Fruit fly (Drosophila melanogaster) whole organism, embryonic: ENCODE data around the gene RabX6.

ENCODE experiments used
- Ada2b ChIP-seq: fragments of 200-800 bp; sonication (Bioruptor generic); IDR thresholded peaks from 2 replicates; pipeline ENCODE4 v1.3.6; 2022; ENCODE audit warnings: missing biosample characterization, missing genetic modification characterization
- CG10431 ChIP-seq: fragments of 200-800 bp; sonication (Bioruptor generic); optimal IDR thresholded peaks from 3 replicates; lab custom pipeline; 2018; ENCODE audit warnings: missing biosample characterization, mild to moderate bottlenecking, missing genetic modification characterization
- CG10543 ChIP-seq: fragments of 200-800 bp; sonication (Bioruptor generic); optimal IDR thresholded peaks from 3 replicates; lab custom pipeline; 2017; ENCODE audit warnings: missing biosample characterization, mild to moderate bottlenecking, missing genetic modification characterization, moderate library complexity
- CG11093 ChIP-seq: fragments of 200-800 bp; sonication (Bioruptor generic); IDR thresholded peaks from 3 replicates; pipeline ENCODE4 v1.3.6; 2022; ENCODE audit warnings: missing biosample characterization, missing genetic modification characterization
- CG11247 ChIP-seq: fragments of 200-800 bp; sonication (Bioruptor generic); IDR thresholded peaks from 2 replicates; pipeline ENCODE4 v1.3.6; 2022; ENCODE audit warnings: missing biosample characterization, missing genetic modification characterization
- CG12299 ChIP-seq: fragments of 200-800 bp; sonication (Bioruptor generic); optimal IDR thresholded peaks from 2 replicates; lab custom pipeline; 2018; ENCODE audit warnings: missing biosample characterization, mild to moderate bottlenecking, missing genetic modification characterization
- CG13123 ChIP-seq: fragments of 200-800 bp; sonication (Bioruptor generic); optimal IDR thresholded peaks from 2 replicates; lab custom pipeline; 2016; ENCODE audit warnings: missing biosample characterization, missing genetic modification characterization
- CG14014 ChIP-seq: fragments of 200-800 bp; sonication (Bioruptor generic); IDR thresholded peaks from 2 replicates; pipeline ENCODE4 v1.3.6; 2022; ENCODE audit warnings: missing biosample characterization, missing genetic modification characterization
- CG14050 ChIP-seq: fragments of 200-800 bp; sonication (Bioruptor generic); IDR thresholded peaks from 3 replicates; pipeline ENCODE4 v1.3.6; 2022; ENCODE audit warnings: missing biosample characterization, missing genetic modification characterization
- CG15479 ChIP-seq: fragments of 200-800 bp; sonication (Bioruptor generic); optimal IDR thresholded peaks from 3 replicates; lab custom pipeline; 2019; ENCODE audit warnings: missing biosample characterization, mild to moderate bottlenecking, missing genetic modification characterization, moderate library complexity
- CG16779 ChIP-seq: fragments of 200-800 bp; sonication (Bioruptor generic); IDR thresholded peaks from 2 replicates; pipeline ENCODE4 v1.3.6; 2022; ENCODE audit warnings: missing biosample characterization, missing genetic modification characterization
- CG2116 ChIP-seq: fragments of 200-800 bp; sonication (Bioruptor generic); optimal IDR thresholded peaks from 3 replicates; lab custom pipeline; 2018; ENCODE audit warnings: missing biosample characterization, mild to moderate bottlenecking, missing genetic modification characterization
- CG2875 ChIP-seq: fragments of 200-800 bp; sonication (Bioruptor generic); optimal IDR thresholded peaks from 2 replicates; lab custom pipeline; 2017; ENCODE audit warnings: missing biosample characterization, mild to moderate bottlenecking, missing genetic modification characterization, missing genetic modification reagents
- CG32772 ChIP-seq: fragments of 200-800 bp; sonication (Bioruptor generic); IDR thresholded peaks from 2 replicates; pipeline ENCODE4 v1.3.6; 2022; ENCODE audit warnings: missing biosample characterization, missing genetic modification characterization
- CG33213 ChIP-seq: fragments of 200-800 bp; sonication (Bioruptor generic); optimal IDR thresholded peaks from 3 replicates; lab custom pipeline; 2016; ENCODE audit warnings: missing biosample characterization, missing genetic modification characterization
- CG4617 ChIP-seq: fragments of 200-800 bp; sonication (Bioruptor generic); optimal IDR thresholded peaks from 3 replicates; lab custom pipeline; 2016; ENCODE audit warnings: missing biosample characterization, missing genetic modification characterization, borderline replicate concordance
- CG4820 ChIP-seq: fragments of 200-800 bp; sonication (Bioruptor generic); optimal IDR thresholded peaks from 3 replicates; lab custom pipeline; 2016; ENCODE audit warnings: missing biosample characterization, missing genetic modification characterization
- CG6683 ChIP-seq: fragments of 200-800 bp; sonication (Bioruptor generic); optimal IDR thresholded peaks from 2 replicates; lab custom pipeline; 2017; ENCODE audit warnings: missing biosample characterization, mild to moderate bottlenecking, missing genetic modification characterization, missing genetic modification reagents
- CG8388 ChIP-seq: fragments of 200-800 bp; sonication (Bioruptor generic); optimal IDR thresholded peaks from 2 replicates; lab custom pipeline; 2019; ENCODE audit warnings: missing biosample characterization, mild to moderate bottlenecking, missing genetic modification characterization, moderate library complexity
- CG8478 ChIP-seq: fragments of >200 bp; optimal IDR thresholded peaks from 2 replicates; lab custom pipeline; 2018
- CG9609 ChIP-seq: fragments of 200-800 bp; sonication (Bioruptor generic); optimal IDR thresholded peaks from 3 replicates; lab custom pipeline; 2016; ENCODE audit warnings: missing biosample characterization, missing genetic modification characterization
- D ChIP-seq, 2 experiments: fragments of 200-800 bp in 1 of 2; fragments of >200 bp in 1 of 2; sonication (Bioruptor generic) in 1 of 2; optimal IDR thresholded peaks; 2 replicates in 1 of 2; 3 replicates in 1 of 2; lab custom pipeline; 2017; ENCODE audit warnings: mild to moderate bottlenecking in 1 of 2, missing biosample characterization in 1 of 2, missing genetic modification characterization in 1 of 2, missing genetic modification reagents in 1 of 2
- Dek ChIP-seq: fragments of 200-800 bp; sonication (Bioruptor generic); optimal IDR thresholded peaks from 3 replicates; lab custom pipeline; 2019; ENCODE audit warnings: missing biosample characterization, mild to moderate bottlenecking, missing genetic modification characterization, moderate library complexity
- Dfd ChIP-seq, 2 experiments: fragments of >200 bp; optimal IDR thresholded peaks; 2 replicates each; lab custom pipeline; 2017; ENCODE audit warnings: missing biosample characterization in 2 of 2, missing genetic modification characterization in 2 of 2
- Gug ChIP-seq: fragments of 200-800 bp; sonication (Bioruptor generic); IDR thresholded peaks from 4 replicates; pipeline ENCODE4 v1.3.6; 2022; ENCODE audit warnings: missing biosample characterization, missing genetic modification characterization
- Hr39 ChIP-seq: fragments of >200 bp; optimal IDR thresholded peaks from 2 replicates; lab custom pipeline; 2017
- NC2α ChIP-seq: fragments of 200-800 bp; sonication (Bioruptor generic); optimal IDR thresholded peaks from 2 replicates; lab custom pipeline; 2016; ENCODE audit warnings: missing biosample characterization, missing genetic modification characterization
- NK7.1 ChIP-seq: fragments of 200-800 bp; sonication (Bioruptor generic); optimal IDR thresholded peaks from 3 replicates; lab custom pipeline; 2016; ENCODE audit warnings: missing biosample characterization, missing genetic modification characterization
- Neu2 ChIP-seq: fragments of 200-800 bp; sonication (Bioruptor generic); optimal IDR thresholded peaks from 3 replicates; lab custom pipeline; 2016; ENCODE audit warnings: missing biosample characterization, missing genetic modification characterization, borderline replicate concordance
- Rfx ChIP-seq: fragments of 200-800 bp; sonication (Bioruptor generic); IDR thresholded peaks from 2 replicates; pipeline ENCODE4 v1.3.6; 2022; ENCODE audit warnings: missing biosample characterization, missing genetic modification characterization
- Rx ChIP-seq: fragments of 200-800 bp; sonication (Bioruptor generic); IDR thresholded peaks from 2 replicates; pipeline ENCODE4 v1.3.6; 2022; ENCODE audit warnings: missing biosample characterization, missing genetic modification characterization
- Vsx1 ChIP-seq: fragments of 200-800 bp; sonication (Bioruptor generic); optimal IDR thresholded peaks from 2 replicates; lab custom pipeline; 2017; ENCODE audit warnings: missing biosample characterization, mild to moderate bottlenecking, missing genetic modification characterization, missing genetic modification reagents
- ab ChIP-seq: fragments of 200-800 bp; sonication (Bioruptor generic); optimal IDR thresholded peaks from 2 replicates; lab custom pipeline; 2016; ENCODE audit warnings: missing biosample characterization, missing genetic modification characterization
- abd-A ChIP-seq: fragments of 200-800 bp; sonication (Bioruptor generic); optimal IDR thresholded peaks from 3 replicates; lab custom pipeline; 2019; ENCODE audit warnings: missing biosample characterization, mild to moderate bottlenecking, missing genetic modification characterization, moderate library complexity
- bowl ChIP-seq: fragments of 200-800 bp; sonication (Bioruptor generic); IDR thresholded peaks from 2 replicates; pipeline ENCODE4 v1.3.6; 2022; ENCODE audit warnings: missing biosample characterization, missing genetic modification characterization
- br ChIP-seq: fragments of >200 bp; optimal IDR thresholded peaks from 2 replicates; lab custom pipeline; 2017
- bsh ChIP-seq, 2 experiments: fragments of 200-800 bp; sonication (Bioruptor generic); optimal IDR thresholded peaks; 2 replicates each; lab custom pipeline; 2017 to 2018; ENCODE audit warnings: mild to moderate bottlenecking in 2 of 2, missing biosample characterization in 2 of 2, missing genetic modification characterization in 2 of 2, moderate library complexity in 1 of 2
- chm ChIP-seq: fragments of 200-800 bp; sonication (Bioruptor generic); IDR thresholded peaks from 2 replicates; pipeline ENCODE4 v1.3.6; 2022; ENCODE audit warnings: missing biosample characterization, missing genetic modification characterization
- ci ChIP-seq: fragments of 200-800 bp; sonication (Bioruptor generic); IDR thresholded peaks from 3 replicates; pipeline ENCODE4 v1.3.6; 2022; ENCODE audit warnings: missing biosample characterization, missing genetic modification characterization
- crol ChIP-seq: fragments of 200-800 bp; sonication (Bioruptor generic); IDR thresholded peaks from 2 replicates; pipeline ENCODE4 v1.3.6; 2022; ENCODE audit warnings: missing biosample characterization, missing genetic modification characterization
- danr ChIP-seq: fragments of 200-800 bp; sonication (Bioruptor generic); IDR thresholded peaks from 2 replicates; pipeline ENCODE4 v1.3.6; 2022; ENCODE audit warnings: missing biosample characterization, missing genetic modification characterization
- dm ChIP-seq: fragments of 200-800 bp; sonication (Bioruptor generic); optimal IDR thresholded peaks from 3 replicates; lab custom pipeline; 2016; ENCODE audit warnings: missing biosample characterization, missing genetic modification characterization
- dmrt99B ChIP-seq: fragments of 200-800 bp; sonication (Bioruptor generic); optimal IDR thresholded peaks from 2 replicates; lab custom pipeline; 2018; ENCODE audit warnings: missing biosample characterization, mild to moderate bottlenecking, missing genetic modification characterization, moderate library complexity
- gcm ChIP-seq: fragments of 200-800 bp; sonication (Bioruptor generic); optimal IDR thresholded peaks from 2 replicates; lab custom pipeline; 2019; ENCODE audit warnings: missing biosample characterization, mild to moderate bottlenecking, missing genetic modification characterization, moderate library complexity
- gem ChIP-seq: fragments of 200-800 bp; sonication (Bioruptor generic); optimal IDR thresholded peaks from 2 replicates; lab custom pipeline; 2019; ENCODE audit warnings: missing biosample characterization, mild to moderate bottlenecking, missing genetic modification characterization, moderate library complexity
- grn ChIP-seq: fragments of 200-800 bp; sonication (Bioruptor generic); optimal IDR thresholded peaks from 3 replicates; lab custom pipeline; 2017; ENCODE audit warnings: missing biosample characterization, missing genetic modification characterization
- gsb ChIP-seq: fragments of 200-800 bp; sonication (Bioruptor generic); IDR thresholded peaks from 2 replicates; pipeline ENCODE4 v1.3.6; 2022; ENCODE audit warnings: missing biosample characterization, missing genetic modification characterization
- odd ChIP-seq: fragments of 200-800 bp; sonication (Bioruptor generic); optimal IDR thresholded peaks from 2 replicates; lab custom pipeline; 2017; ENCODE audit warnings: missing biosample characterization, mild to moderate bottlenecking, missing genetic modification characterization
- pfk ChIP-seq: fragments of 200-800 bp; sonication (Bioruptor generic); optimal IDR thresholded peaks from 2 replicates; lab custom pipeline; 2018; ENCODE audit warnings: missing biosample characterization, mild to moderate bottlenecking, missing genetic modification characterization, moderate library complexity
- pros ChIP-seq: fragments of 200-800 bp; sonication (Bioruptor generic); optimal IDR thresholded peaks from 3 replicates; lab custom pipeline; 2019; ENCODE audit warnings: missing biosample characterization, mild to moderate bottlenecking, missing genetic modification characterization, moderate library complexity
- ranshi ChIP-seq: fragments of 200-800 bp; sonication (Bioruptor generic); IDR thresholded peaks from 2 replicates; pipeline ENCODE4 v1.3.6; 2022; ENCODE audit warnings: missing biosample characterization, missing genetic modification characterization
- sisA ChIP-seq: fragments of 200-800 bp; sonication (Bioruptor generic); IDR thresholded peaks from 2 replicates; pipeline ENCODE4 v1.3.6; 2022; ENCODE audit warnings: missing biosample characterization, missing genetic modification characterization

The RabX6 gene

dm6 chr3L:654019-654418 is 36.3 kb upstream of the RabX6 start, which contains the start of the genes MED30 and Rev1 (continued):
- TF ChIP-seq CG6683 (GFP tag; lab: Kevin White, UChicago): peak; percentile 85
- peak; percentile 92 for TF ChIP-seq NK7.1
- peak; percentile 89 for TF ChIP-seq ab (GFP tag; lab: Kevin White, UChicago)
- no peak for TF ChIP-seq br
- TF ChIP-seq CG11093 (GFP tag; lab: Robert Waterston, UW): peak; percentile 79
- TF ChIP-seq CG15479 (GFP tag; lab: Kevin White, UChicago): peak; percentile 7
- peak; percentile 91 for TF ChIP-seq Ada2b
- peak; percentile 80 for TF ChIP-seq CG4820 (GFP tag; lab: Kevin White, UChicago)
- no peak for TF ChIP-seq CG8478
- TF ChIP-seq CG11247 (GFP tag; lab: Robert Waterston, UW): peak; percentile 92
- no peak for TF ChIP-seq pros (GFP tag; lab: Kevin White, UChicago)
- peak; percentile 93 for TF ChIP-seq dm
- peak; percentile 93 for TF ChIP-seq Dek (tag; lab: Kevin White, UChicago)
- peak; percentile 87 for TF ChIP-seq ranshi
- TF ChIP-seq CG9609 (GFP tag; lab: Kevin White, UChicago): peak; percentile 96
- TF ChIP-seq CG10543 (GFP tag; lab: Kevin White, UChicago): peak; percentile 92
- TF ChIP-seq NC2α (GFP tag; lab: Kevin White, UChicago): peak; percentile 90
- peak; percentile 91 for TF ChIP-seq CG12299 (tag; lab: Kevin White, UChicago)
- peak; percentile 67 for TF ChIP-seq CG10431 (GFP tag; lab: Kevin White, UChicago)
- TF ChIP-seq gcm (GFP tag; lab: Kevin White, UChicago): peak; percentile 92
- peak; percentile 86 for TF ChIP-seq CG8388 (GFP tag; lab: Kevin White, UChicago)
- peak; percentile 90 for TF ChIP-seq CG32772 (GFP tag; lab: Robert Waterston, UW)
- peak; percentile 88 for TF ChIP-seq Rx (GFP tag; lab: Robert Waterston, UW)
- TF ChIP-seq CG2875 (GFP tag; lab: Kevin White, UChicago): peak; percentile 83
- TF ChIP-seq bowl (GFP tag; lab: Robert Waterston, UW): peak; percentile 72
- TF ChIP-seq CG33213 (GFP tag; lab: Kevin White, UChicago): peak; percentile 97
- TF ChIP-seq danr: no peak
- no peak for TF ChIP-seq Hr39 (lab: Kevin White, UChicago)
- TF ChIP-seq CG4617 (GFP tag; lab: Kevin White, UChicago): peak; percentile 97
- peak; percentile 95 for TF ChIP-seq Gug (GFP tag; lab: Robert Waterston, UW)
- TF ChIP-seq abd-A (tag; lab: Kevin White, UChicago): no peak
- peak; percentile 89 for TF ChIP-seq gsb
- peak; percentile 95 for TF ChIP-seq ci (GFP tag; lab: Robert Waterston, UW)
- no peak for TF ChIP-seq Dfd (GFP tag; optimal IDR thresholded peaks at IDR 0.05; lab: Kevin White, UChicago)
- peak; percentile 91 for TF ChIP-seq CG13123 (GFP tag; lab: Kevin White, UChicago)
- peak; percentile 20 for TF ChIP-seq pfk (GFP tag; lab: Kevin White, UChicago)
- peak; percentile 96 for TF ChIP-seq gem (tag; lab: Kevin White, UChicago)
- TF ChIP-seq crol (GFP tag; lab: Robert Waterston, UW): no peak
- TF ChIP-seq CG16779 (GFP tag; lab: Robert Waterston, UW): peak; percentile 89
- TF ChIP-seq CG2116 (GFP tag; lab: Kevin White, UChicago): peak; percentile 96
- peak; percentile 94 for TF ChIP-seq CG14014 (GFP tag; lab: Robert Waterston, UW)
- no peak for TF ChIP-seq D (optimal IDR thresholded peaks at IDR 0.05; lab: Kevin White, UChicago)
- peak; percentile 80 for TF ChIP-seq D (GFP tag; optimal IDR thresholded peaks at IDR 0.05; lab: Kevin White, UChicago)
- peak; percentile 90 for TF ChIP-seq dmrt99B (tag; lab: Kevin White, UChicago)
- TF ChIP-seq CG14050 (GFP tag; lab: Robert Waterston, UW): peak; percentile 81
- TF ChIP-seq chm (GFP tag; lab: Robert Waterston, UW): peak; percentile 85
- peak; percentile 71 for TF ChIP-seq Neu2
- TF ChIP-seq odd: no peak
- TF ChIP-seq bsh (GFP tag; optimal IDR thresholded peaks at IDR 0.05; lab: Kevin White, UChicago): peak; percentile 65 to 90
- TF ChIP-seq grn: peak; percentile 93
- peak; percentile 89 for TF ChIP-seq sisA (GFP tag; lab: Robert Waterston, UW)
- TF ChIP-seq Vsx1: peak; percentile 77
- TF ChIP-seq Rfx (GFP tag; lab: Robert Waterston, UW): peak; percentile 96
